Worm (Caenorhabditis elegans) whole organism, L4/young adult: ENCODE data around the gene mam-6.

ENCODE experiments used
- W03F9.2 ChIP-seq: fragments of 150-350 bp; optimal IDR thresholded peaks from 2 replicates; lab custom pipeline; 2014; ENCODE audit warnings: missing biosample characterization, missing genetic modification characterization
- dao-5 ChIP-seq: sonication (generic microtip); optimal IDR thresholded peaks from 2 replicates; lab custom pipeline; 2016; ENCODE audit warnings: missing genotype, missing genetic modification characterization, moderate library complexity, missing compliant biosample characterization
- him-1 ChIP-seq: sonication (generic microtip); optimal IDR thresholded peaks from 2 replicates; lab custom pipeline; 2016; ENCODE audit warnings: missing genotype, missing genetic modification reagents, missing genetic modification characterization, missing compliant biosample characterization

mam-6 gene

DNA sequence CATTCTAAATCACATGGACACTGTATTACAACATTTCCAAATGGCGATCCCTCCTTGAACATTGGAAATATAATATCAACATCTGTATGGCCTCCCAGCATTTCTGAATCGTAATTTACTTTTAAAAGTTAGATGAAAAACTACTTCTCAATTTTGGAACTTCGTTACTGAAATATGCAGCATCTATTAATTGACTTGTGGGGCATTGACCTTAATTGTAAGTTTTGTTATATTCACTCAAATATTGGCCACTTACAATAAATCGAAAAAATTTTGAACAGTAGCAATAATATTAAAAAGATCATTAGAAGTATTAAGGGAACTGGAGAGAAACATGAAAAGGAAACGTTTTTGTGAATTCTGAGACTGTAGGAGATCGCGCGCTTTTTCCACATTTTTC is at the start of gene mam-6:
Gene mam-6 (minus strand): TSS at position 101 of the 400 bp plus-strand sequence.
- TF ChIP-seq dao-5 (tag; lab: Kevin White, UChicago) (no peak), W03F9.2 (tag; lab: Kevin White, UChicago) (no peak), him-1 (tag; lab: Kevin White, UChicago) (no peak)

DNA sequence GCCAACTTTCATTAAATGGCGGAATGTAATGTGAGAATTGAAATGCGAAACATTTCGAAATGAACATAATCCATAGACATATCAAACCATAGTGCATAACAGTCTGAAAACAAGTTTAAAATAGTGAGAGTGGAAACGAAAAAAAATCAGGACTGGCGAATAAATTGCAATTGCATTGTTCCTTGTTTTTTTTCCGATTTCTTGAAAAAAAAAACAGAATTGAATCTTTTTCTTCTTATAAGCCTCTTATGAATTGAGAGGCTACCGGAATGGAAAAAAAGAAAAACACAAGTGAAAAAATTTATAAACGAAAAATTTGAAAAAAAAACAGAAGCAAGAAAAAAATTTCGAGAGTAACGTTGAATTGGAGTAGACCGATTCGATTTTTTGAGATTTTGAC is 47.4 kb upstream of the mam-6 start, which contains the start of gene R07D5.2:
Gene R07D5.2 (minus strand): TSS at position 101 of the 400 bp plus-strand sequence.
- TF ChIP-seq him-1 (tag; lab: Kevin White, UChicago), result no peak
- TF ChIP-seq W03F9.2 (tag; lab: Kevin White, UChicago), result no peak
- no peak for TF ChIP-seq dao-5 (tag; lab: Kevin White, UChicago)

DNA sequence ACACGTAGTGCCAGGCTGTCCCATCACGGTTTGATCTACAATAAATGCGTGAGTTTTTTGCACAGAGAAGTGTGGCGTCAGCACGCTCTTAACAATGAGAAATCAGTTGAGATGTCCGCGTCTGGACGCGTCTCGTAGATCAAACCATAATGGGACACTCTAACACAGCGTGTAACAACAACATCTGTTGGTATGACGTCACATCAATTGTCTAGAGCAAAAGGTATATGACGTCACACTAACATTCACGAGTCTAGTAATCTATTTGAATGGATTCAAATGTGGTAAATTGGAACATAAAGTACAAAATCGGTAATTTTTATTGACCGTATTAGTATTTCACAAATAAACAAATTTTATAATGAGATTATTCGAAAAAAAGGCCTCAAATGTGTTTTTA is 46.6 kb upstream of the mam-6 start:
- TF ChIP-seq dao-5 (tag; lab: Kevin White, UChicago), result no peak
- TF ChIP-seq him-1 (tag; lab: Kevin White, UChicago), result no peak
- TF ChIP-seq W03F9.2 (tag; lab: Kevin White, UChicago), result no peak

DNA sequence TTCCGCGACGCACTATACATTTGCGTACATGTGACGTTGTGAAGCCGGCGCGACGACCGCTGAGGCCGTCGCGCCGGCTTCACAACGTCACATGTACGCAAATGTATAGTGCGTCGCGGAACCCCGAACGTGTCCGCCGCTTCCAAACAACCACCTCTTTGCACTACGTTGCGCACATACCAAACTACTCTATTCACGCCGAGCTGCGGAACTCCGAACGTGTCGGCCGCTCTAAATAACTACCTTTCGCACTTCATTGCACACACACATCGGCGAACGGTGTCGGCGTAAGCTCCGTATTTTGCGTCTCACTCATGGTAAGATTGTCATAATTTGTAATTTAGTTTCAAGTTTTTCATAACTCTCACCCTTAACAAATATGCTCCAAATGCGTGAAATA is 43.0 kb upstream of the mam-6 start:
- no peak for TF ChIP-seq dao-5 (tag; lab: Kevin White, UChicago)
- no peak for TF ChIP-seq him-1 (tag; lab: Kevin White, UChicago)
- TF ChIP-seq W03F9.2 (tag; lab: Kevin White, UChicago), result no peak

- no peak for TF ChIP-seq dao-5 (tag; lab: Kevin White, UChicago)
- TF ChIP-seq him-1 (tag; lab: Kevin White, UChicago), result no peak
Observed at ce11 chrX:15107747-15108252, 38.7 kb upstream of the mam-6 start, which contains the start of gene mlt-9. mlt-9 (minus strand) TSS chrX:15107797.

DNA sequence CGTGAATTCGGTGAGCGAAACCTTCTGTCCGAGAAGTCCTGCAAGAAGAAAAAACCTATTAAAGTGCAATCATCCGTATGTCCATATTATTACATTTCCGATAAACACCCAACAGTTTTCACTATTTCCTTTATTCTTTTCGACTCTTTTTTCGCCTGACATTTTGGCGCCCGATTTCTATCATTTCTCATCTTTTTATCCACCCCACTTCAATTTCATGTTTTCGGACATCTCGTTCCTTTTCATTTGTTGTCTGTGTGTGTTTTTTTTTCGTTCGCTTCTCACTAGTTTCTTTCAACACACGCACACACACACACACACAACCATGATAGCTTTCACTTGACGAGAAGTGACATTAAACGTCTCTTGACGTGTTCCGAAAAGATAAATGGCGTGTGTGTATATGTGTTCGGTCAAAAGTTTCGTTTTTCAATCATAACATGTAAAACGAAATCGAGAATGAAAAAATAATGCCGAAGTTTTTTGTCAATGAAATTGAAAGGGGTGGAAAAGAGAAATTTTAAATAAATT is 35.9 kb upstream of the mam-6 start:
- TF ChIP-seq dao-5 (tag; lab: Kevin White, UChicago), result no peak
- TF ChIP-seq him-1 (tag; lab: Kevin White, UChicago), result no peak
- TF ChIP-seq W03F9.2 (tag; lab: Kevin White, UChicago), result no peak

ce11 chrX:15103481-15103880 is 34.3 kb upstream of the mam-6 start:
- no peak for TF ChIP-seq dao-5 (tag; lab: Kevin White, UChicago)
- no peak for TF ChIP-seq him-1 (tag; lab: Kevin White, UChicago)
- no peak for TF ChIP-seq W03F9.2 (tag; lab: Kevin White, UChicago)

DNA sequence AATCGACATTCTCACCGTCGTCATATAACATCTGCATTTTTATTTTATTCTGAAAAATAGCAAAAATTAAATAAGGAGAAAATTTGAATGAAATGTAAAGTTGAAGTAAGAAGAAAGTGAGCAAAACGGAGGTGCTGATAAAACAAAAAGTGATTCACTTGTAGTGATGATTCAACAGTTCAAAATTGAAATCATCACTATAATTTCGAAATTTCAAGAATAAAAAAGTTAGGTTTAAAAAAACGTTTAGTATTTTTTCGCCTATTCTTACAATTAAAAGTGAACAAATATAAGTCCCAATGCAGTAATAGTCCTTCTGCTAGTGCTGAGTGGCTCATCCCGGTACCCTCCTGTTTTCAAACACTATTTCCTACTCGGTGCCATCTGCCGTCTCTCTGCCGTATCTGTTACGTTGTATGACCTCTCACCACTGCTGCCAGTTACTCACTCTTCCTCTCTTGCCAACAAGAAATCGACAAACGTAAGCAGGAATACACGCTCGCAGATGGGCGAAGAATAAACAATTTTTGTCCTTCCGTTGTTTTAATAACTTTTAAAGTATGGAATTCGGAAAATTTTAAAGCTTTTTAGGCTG is 31.3 kb upstream of the mam-6 start, which contains the start of gene dhhc-1:
Gene dhhc-1 (minus strand): TSS at position 51 of the 595 bp plus-strand sequence.
- TF ChIP-seq W03F9.2 (tag; lab: Kevin White, UChicago) (no peak), him-1 (tag; lab: Kevin White, UChicago) (no peak), dao-5 (tag; lab: Kevin White, UChicago) (no peak)

DNA sequence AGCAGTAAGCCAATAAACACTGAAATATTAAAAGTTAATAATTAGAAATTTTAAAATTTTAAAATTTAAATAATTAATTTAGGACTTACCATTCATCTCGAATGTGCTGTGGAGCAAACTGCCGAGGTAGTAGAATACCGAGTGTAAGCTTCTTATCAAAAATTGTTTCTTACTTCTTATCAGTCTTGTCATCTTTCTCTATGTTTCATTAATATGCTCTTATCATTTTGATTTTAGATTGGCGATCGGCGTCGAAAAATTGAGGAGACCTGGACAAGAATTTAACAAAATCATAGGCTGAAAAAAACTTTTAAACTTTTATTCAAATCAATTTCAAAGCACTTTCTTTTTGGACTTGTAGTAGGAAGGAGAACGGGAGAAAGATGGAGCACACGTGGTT is 28.6 kb upstream of the mam-6 start, which contains the start of gene F09B12.3:
Gene F09B12.3 (minus strand): TSS at position 192 of the 400 bp plus-strand sequence.
- TF ChIP-seq him-1 (tag; lab: Kevin White, UChicago) (no peak), W03F9.2 (tag; lab: Kevin White, UChicago) (no peak), dao-5 (tag; lab: Kevin White, UChicago) (no peak)

DNA sequence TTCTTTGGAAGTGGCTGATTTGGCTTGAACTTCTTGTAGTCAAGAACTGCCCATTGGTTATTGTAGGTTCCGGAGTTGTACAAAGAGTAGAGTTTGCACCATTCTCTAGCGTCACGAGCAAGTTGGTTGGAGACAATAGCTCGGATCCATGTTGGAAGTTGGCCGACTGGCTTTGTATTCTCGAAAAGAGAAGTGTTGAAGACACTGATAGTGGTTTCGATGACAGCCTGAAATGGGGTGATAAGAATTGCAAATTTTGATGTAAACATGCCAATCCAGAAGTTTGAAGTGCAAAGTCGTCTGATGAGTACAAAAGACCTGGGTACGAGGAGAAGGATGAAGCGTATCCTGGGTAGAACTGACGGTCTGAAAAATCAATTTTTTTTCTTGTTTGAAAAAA is 27.1 kb upstream of the mam-6 start:
- TF ChIP-seq dao-5 (tag; lab: Kevin White, UChicago), result no peak
- TF ChIP-seq W03F9.2 (tag; lab: Kevin White, UChicago), result no peak
- no peak for TF ChIP-seq him-1 (tag; lab: Kevin White, UChicago)

ce11 chrX:15094973-15095372 is 25.8 kb upstream of the mam-6 start, which contains the start of gene F09B12.7:
F09B12.7 (minus strand) TSS chrX:15095073.
- no peak for TF ChIP-seq him-1 (tag; lab: Kevin White, UChicago)
- no peak for TF ChIP-seq dao-5 (tag; lab: Kevin White, UChicago)
- no peak for TF ChIP-seq W03F9.2 (tag; lab: Kevin White, UChicago)

DNA sequence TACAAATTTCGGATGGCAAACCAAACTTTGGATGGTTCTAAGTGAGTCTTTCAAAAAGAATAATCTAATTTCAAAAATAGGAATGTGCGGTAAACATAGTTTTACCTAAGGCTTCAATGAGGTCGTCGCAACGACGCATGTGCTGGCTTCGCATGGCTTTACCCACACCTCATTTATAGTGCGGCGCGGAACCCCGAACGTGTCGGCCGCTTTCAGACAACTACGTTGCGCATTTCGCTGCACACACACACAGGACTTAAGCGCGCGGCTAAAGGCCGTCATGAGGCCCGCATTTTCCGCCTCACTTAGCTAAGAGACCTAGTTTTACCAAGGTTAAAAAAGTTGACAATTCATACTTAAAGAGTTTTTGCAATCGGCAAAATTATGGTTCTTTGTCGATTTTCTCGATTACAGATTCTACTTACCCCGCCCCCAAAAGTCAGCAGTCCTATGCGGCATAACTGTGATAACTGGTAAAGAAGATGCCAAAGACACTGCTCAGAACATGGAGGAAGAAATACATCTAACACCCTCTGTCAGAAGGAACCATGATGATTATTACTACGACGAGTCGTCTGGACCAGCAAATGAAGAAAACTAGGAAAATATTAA is 23.7 kb upstream of the mam-6 start:
- TF ChIP-seq dao-5 (tag; lab: Kevin White, UChicago), result no peak
- no peak for TF ChIP-seq W03F9.2 (tag; lab: Kevin White, UChicago)
- no peak for TF ChIP-seq him-1 (tag; lab: Kevin White, UChicago)

ce11 chrX:15089123-15089522 is 20.0 kb upstream of the mam-6 start, which contains the start of gene flr-4:
flr-4 (plus strand) TSS chrX:15089397.
- TF ChIP-seq W03F9.2 (tag; lab: Kevin White, UChicago) (no peak), him-1 (tag; lab: Kevin White, UChicago) (no peak), dao-5 (tag; lab: Kevin White, UChicago) (no peak)
